Worm (Caenorhabditis elegans) whole organism, L2 larva: ENCODE data around the gene col-169.
A peak's percentile ranks its signal among the peaks of the same experiment; 100 is the strongest.

ENCODE experiments used
- C34F6.9 ChIP-seq: fragments of 150-350 bp; optimal IDR thresholded peaks from 2 replicates; lab custom pipeline; 2014; ENCODE audit warnings: missing biosample characterization, missing genetic modification characterization
- F13H6.1 ChIP-seq: sonication (generic microtip); optimal IDR thresholded peaks from 2 replicates; lab custom pipeline; 2016; ENCODE audit warnings: missing genetic modification characterization, missing compliant biosample characterization
- R02D3.7 ChIP-seq: fragments of 150-350 bp; optimal IDR thresholded peaks from 2 replicates; lab custom pipeline; 2014; ENCODE audit warnings: missing biosample characterization, missing genetic modification characterization
- Y55F3AM.14 ChIP-seq: fragments of 200-800 bp; sonication (Bioruptor generic); optimal IDR thresholded peaks from 2 replicates; lab custom pipeline; 2018; ENCODE audit warnings: mild to moderate bottlenecking, missing genetic modification characterization, missing compliant biosample characterization
- aly-2 ChIP-seq: fragments of 150-350 bp; optimal IDR thresholded peaks from 2 replicates; lab custom pipeline; 2014; ENCODE audit warnings: missing biosample characterization, missing genetic modification characterization
- ama-1 ChIP-seq: fragments of 150-350 bp; optimal IDR thresholded peaks from 2 replicates; lab custom pipeline; 2018; ENCODE audit warnings: inconsistent platforms
- blmp-1 ChIP-seq: sonication (generic microtip); optimal IDR thresholded peaks from 2 replicates; lab custom pipeline; 2017; ENCODE audit warnings: missing genetic modification characterization, mild to moderate bottlenecking, missing compliant biosample characterization, antibody characterized with exemption, moderate library complexity; ENCODE audit not compliant: insufficient read depth
- ceh-16 ChIP-seq: fragments of 150-350 bp; optimal IDR thresholded peaks from 2 replicates; lab custom pipeline; 2014; ENCODE audit warnings: missing biosample characterization, missing genetic modification characterization
- ceh-82 ChIP-seq: fragments of 150-350 bp; optimal IDR thresholded peaks from 2 replicates; lab custom pipeline; 2014; ENCODE audit warnings: missing biosample characterization, missing genetic modification characterization
- crh-2 ChIP-seq: sonication (generic microtip); optimal IDR thresholded peaks from 2 replicates; lab custom pipeline; 2017; ENCODE audit warnings: missing biosample characterization, missing genetic modification characterization
- dmd-4 ChIP-seq: sonication (generic microtip); optimal IDR thresholded peaks from 2 replicates; lab custom pipeline; 2017; ENCODE audit warnings: missing biosample characterization, missing genetic modification characterization
- egl-27 ChIP-seq: sonication (generic microtip); optimal IDR thresholded peaks from 3 replicates; lab custom pipeline; 2017; ENCODE audit warnings: missing biosample characterization, missing genetic modification reagents, missing genetic modification characterization
- elt-1 ChIP-seq: fragments of 150-350 bp; optimal IDR thresholded peaks from 2 replicates; lab custom pipeline; 2014; ENCODE audit warnings: missing biosample characterization, missing genetic modification characterization
- elt-3 ChIP-seq: sonication (generic microtip); optimal IDR thresholded peaks from 2 replicates; lab custom pipeline; 2017; ENCODE audit warnings: missing biosample characterization, missing genetic modification characterization
- fos-1 ChIP-seq: fragments of 150-350 bp; optimal IDR thresholded peaks from 2 replicates; lab custom pipeline; 2014; ENCODE audit warnings: missing biosample characterization, missing genetic modification characterization
- gmeb-1 ChIP-seq: fragments of 150-350 bp; optimal IDR thresholded peaks from 2 replicates; lab custom pipeline; 2014; ENCODE audit warnings: missing biosample characterization, missing genetic modification characterization
- lin-11 ChIP-seq: fragments of 150-350 bp; sonication (generic microtip); optimal IDR thresholded peaks from 2 replicates; lab custom pipeline; 2014; ENCODE audit warnings: missing biosample characterization, missing genetic modification characterization, inconsistent platforms, mixed read lengths
- lin-13 ChIP-seq: fragments of 150-350 bp; optimal IDR thresholded peaks from 2 replicates; lab custom pipeline; 2014; ENCODE audit warnings: missing biosample characterization, missing genetic modification reagents, missing genetic modification characterization
- lsy-2 ChIP-seq, 2 experiments: fragments of 150-350 bp in 1 of 2; sonication (generic microtip) in 1 of 2; optimal IDR thresholded peaks; 2 replicates each; lab custom pipeline; 2014 to 2017; ENCODE audit warnings: missing biosample characterization in 2 of 2, missing genetic modification characterization in 2 of 2
- mab-5 ChIP-seq: fragments of 150-350 bp; optimal IDR thresholded peaks from 2 replicates; lab custom pipeline; 2014; ENCODE audit warnings: missing biosample characterization, missing genetic modification characterization
- mbf-1 ChIP-seq: sonication (generic microtip); optimal IDR thresholded peaks from 2 replicates; lab custom pipeline; 2017; ENCODE audit warnings: missing biosample characterization, missing genetic modification characterization
- mdl-1 ChIP-seq, 2 experiments: fragments of 150-350 bp in 1 of 2; sonication (generic microtip) in 1 of 2; optimal IDR thresholded peaks; 2 replicates each; lab custom pipeline; 2017; ENCODE audit warnings: missing biosample characterization in 2 of 2, missing genetic modification characterization in 2 of 2
- nhr-10 ChIP-seq: sonication (generic microtip); optimal IDR thresholded peaks from 2 replicates; lab custom pipeline; 2017; ENCODE audit warnings: missing biosample characterization, missing genetic modification characterization
- nhr-11 ChIP-seq: fragments of 150-350 bp; optimal IDR thresholded peaks from 2 replicates; lab custom pipeline; 2014; ENCODE audit warnings: missing biosample characterization, missing genetic modification characterization
- nhr-12 ChIP-seq: fragments of 150-350 bp; optimal IDR thresholded peaks from 2 replicates; lab custom pipeline; 2014; ENCODE audit warnings: missing biosample characterization, missing genetic modification characterization
- nhr-129 ChIP-seq: fragments of 150-350 bp; optimal IDR thresholded peaks from 2 replicates; lab custom pipeline; 2014; ENCODE audit warnings: missing biosample characterization, missing genetic modification characterization
- nhr-21 ChIP-seq: fragments of 150-350 bp; optimal IDR thresholded peaks from 2 replicates; lab custom pipeline; 2014; ENCODE audit warnings: missing biosample characterization, missing genetic modification characterization
- nhr-237 ChIP-seq: fragments of 150-350 bp; optimal IDR thresholded peaks from 2 replicates; lab custom pipeline; 2014; ENCODE audit warnings: missing biosample characterization, missing genetic modification characterization
- nhr-77 ChIP-seq: fragments of 150-350 bp; optimal IDR thresholded peaks from 2 replicates; lab custom pipeline; 2014; ENCODE audit warnings: missing biosample characterization, missing genetic modification characterization
- peb-1 ChIP-seq: fragments of 150-350 bp; optimal IDR thresholded peaks from 2 replicates; lab custom pipeline; 2014; ENCODE audit warnings: missing biosample characterization, missing genetic modification characterization
- skn-1 ChIP-seq: sonication (generic microtip); optimal IDR thresholded peaks from 2 replicates; lab custom pipeline; 2017; ENCODE audit warnings: missing biosample characterization, missing genetic modification characterization
- sma-3 ChIP-seq: sonication (generic microtip); optimal IDR thresholded peaks from 2 replicates; lab custom pipeline; 2016; ENCODE audit warnings: missing genetic modification reagents, missing genetic modification characterization, missing compliant biosample characterization
- sma-9 ChIP-seq, 2 experiments: fragments of 150-350 bp in 1 of 2; sonication (generic microtip) in 1 of 2; optimal IDR thresholded peaks; 2 replicates each; lab custom pipeline; 2014 to 2016; ENCODE audit warnings: missing genetic modification characterization in 2 of 2, mild to moderate bottlenecking in 1 of 2, missing biosample characterization in 1 of 2, missing compliant biosample characterization in 1 of 2, missing genetic modification reagents in 1 of 2, moderate library complexity in 1 of 2
- snpc-4 ChIP-seq: fragments of 150-350 bp; optimal IDR thresholded peaks from 2 replicates; lab custom pipeline; 2014; ENCODE audit warnings: missing biosample characterization, missing genetic modification characterization
- unc-39 ChIP-seq: fragments of 150-350 bp; optimal IDR thresholded peaks from 2 replicates; lab custom pipeline; 2014; ENCODE audit warnings: missing biosample characterization, missing genetic modification characterization
- unc-55 ChIP-seq: fragments of 150-350 bp; sonication (generic microtip); optimal IDR thresholded peaks from 3 replicates; lab custom pipeline; 2014; ENCODE audit warnings: missing biosample characterization, missing genetic modification reagents, missing genetic modification characterization
- unc-62 ChIP-seq: fragments of 150-350 bp; optimal IDR thresholded peaks from 2 replicates; lab custom pipeline; 2014; ENCODE audit warnings: missing biosample characterization, missing genetic modification reagents, missing genetic modification characterization
- zag-1 ChIP-seq: fragments of 150-350 bp; optimal IDR thresholded peaks from 2 replicates; lab custom pipeline; 2014; ENCODE audit warnings: missing biosample characterization, missing genetic modification characterization
- ztf-1 ChIP-seq: fragments of 200-800 bp; sonication (Bioruptor generic); conservative IDR thresholded peaks from 2 replicates; pipeline ENCODE4 v1.3.6; 2022; ENCODE audit warnings: missing genetic modification characterization, missing compliant biosample characterization
- ztf-4 ChIP-seq: fragments of 150-350 bp; optimal IDR thresholded peaks from 2 replicates; lab custom pipeline; 2014; ENCODE audit warnings: missing biosample characterization, missing genetic modification characterization

col-169 gene

ce11 chrX:6373348-6373747, 44.4 kb downstream of the col-169 start, which contains the start of gene C03B1.17:
Gene C03B1.17, plus strand, starts transcription at chrX:6373648.
- TF ChIP-seq nhr-237 (tag; lab: Kevin White, UChicago) (no peak), peb-1 (no peak), snpc-4 (tag; lab: Kevin White, UChicago) (no peak), nhr-10 (no peak), sma-9 (GFP tag; optimal IDR thresholded peaks at IDR 0.05; lab: Kevin White, UChicago) (no peak), sma-9 (tag; optimal IDR thresholded peaks at IDR 0.05; lab: Kevin White, UChicago) (no peak), ama-1 (lab: Kevin White, UChicago) (no peak), aly-2 (no peak), nhr-21 (tag; lab: Kevin White, UChicago) (no peak), fos-1 (tag; lab: Kevin White, UChicago) (no peak), unc-62 (GFP tag; lab: Kevin White, UChicago) (no peak), lsy-2 (tag; optimal IDR thresholded peaks at IDR 0.05; lab: Kevin White, UChicago) (no peak), dmd-4 (no peak), nhr-12 (no peak), blmp-1 (tag; lab: Kevin White, UChicago) (no peak), ztf-1 (no peak), elt-1 (tag; lab: Kevin White, UChicago) (no peak), zag-1 (tag; lab: Kevin White, UChicago) (no peak)
- TF ChIP-seq, all 48 proteins: peak for 0

- TF ChIP-seq lin-11 (tag; lab: Kevin White, UChicago): no peak
- no peak for TF ChIP-seq lsy-2 (tag; optimal IDR thresholded peaks at IDR 0.05; lab: Kevin White, UChicago)
- TF ChIP-seq mab-5 (tag; lab: Kevin White, UChicago): no peak
- no peak for TF ChIP-seq peb-1
These were observed 45.5 kb downstream of the col-169 start, which contains the start of gene C03B1.1 for ce11 chrX:6374451-6374850. Gene C03B1.1, plus strand, starts transcription at chrX:6374751.

- TF ChIP-seq ceh-82 (tag; lab: Kevin White, UChicago) (no peak), fos-1 (tag; lab: Kevin White, UChicago) (peak; percentile 37)
These were observed 48.8 kb downstream of the col-169 start, which contains the start of gene lmp-1 for ce11 chrX:6377634-6378288. Gene lmp-1, minus strand, starts transcription at chrX:6377684.

- TF ChIP-seq sma-3 (GFP tag; lab: Kevin White, UChicago) (peak; percentile 13), zag-1 (tag; lab: Kevin White, UChicago) (peak; percentile 32), nhr-129 (tag; lab: Kevin White, UChicago) (peak; percentile 88), gmeb-1 (tag; lab: Kevin White, UChicago) (no peak), snpc-4 (tag; lab: Kevin White, UChicago) (no peak), unc-55 (GFP tag; lab: Kevin White, UChicago) (peak; percentile 64), ceh-16 (tag; lab: Kevin White, UChicago) (peak; percentile 60), lin-11 (tag; lab: Kevin White, UChicago) (peak; percentile 78), unc-62 (GFP tag; lab: Kevin White, UChicago) (no peak), aly-2 (no peak), fos-1 (tag; lab: Kevin White, UChicago) (peak; percentile 53), Y55F3AM.14 (GFP tag; lab: Kevin White, UChicago) (no peak), nhr-77 (tag; lab: Kevin White, UChicago) (no peak), sma-9 (GFP tag; optimal IDR thresholded peaks at IDR 0.05; lab: Kevin White, UChicago) (peak; percentile 54), sma-9 (tag; optimal IDR thresholded peaks at IDR 0.05; lab: Kevin White, UChicago) (no peak), nhr-21 (tag; lab: Kevin White, UChicago) (peak; percentile 36), nhr-237 (tag; lab: Kevin White, UChicago) (no peak), crh-2 (tag; lab: Kevin White, UChicago) (peak; percentile 54), mdl-1 (tag; optimal IDR thresholded peaks at IDR 0.05; lab: Kevin White, UChicago) (no peak), elt-3 (tag; lab: Kevin White, UChicago) (no peak), ztf-1 (no peak), lsy-2 (tag; optimal IDR thresholded peaks at IDR 0.05; lab: Kevin White, UChicago) (peak in 1 of 2 experiments; percentile 55), R02D3.7 (tag; lab: Kevin White, UChicago) (no peak), nhr-11 (tag; lab: Kevin White, UChicago) (no peak), unc-39 (tag; lab: Kevin White, UChicago) (no peak), mbf-1 (tag; lab: Kevin White, UChicago) (no peak), ztf-4 (no peak), C34F6.9 (tag; lab: Kevin White, UChicago) (peak; percentile 65), F13H6.1 (tag; lab: Kevin White, UChicago) (peak; percentile 67), skn-1 (no peak), lin-13 (GFP tag; lab: Kevin White, UChicago) (peak; percentile 44), egl-27 (tag; lab: Kevin White, UChicago) (peak; percentile 32), ceh-82 (tag; lab: Kevin White, UChicago) (no peak)
These were observed 49.4 kb downstream of the col-169 start for ce11 chrX:6378363-6378762.
